Worm (Caenorhabditis elegans): ENCODE measurements around the gene ztf-31.

ztf-31 gene

DNA sequence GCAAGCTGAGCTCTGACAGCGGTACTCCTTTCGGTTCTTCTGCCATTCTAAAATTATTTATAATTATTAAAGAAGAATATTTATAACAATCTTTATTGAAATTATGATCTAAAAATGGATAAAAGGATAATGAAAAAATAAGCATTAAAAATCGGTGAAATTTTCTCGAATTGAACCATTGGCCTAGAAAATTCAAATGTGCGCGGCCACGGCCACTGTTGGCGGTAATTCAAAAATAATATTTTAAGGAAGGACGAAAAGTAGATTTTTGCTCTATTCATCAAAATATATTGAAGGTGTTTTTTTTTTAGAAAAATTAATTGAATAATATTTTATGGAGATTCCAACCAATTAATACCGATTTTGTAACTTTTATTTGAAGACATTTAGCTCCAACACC is 42.3 kb upstream of the ztf-31 start, which contains the start of gene pfd-5 (continued):
- TF ChIP-seq zip-4 (GFP tag; optimal IDR thresholded peaks at IDR 0.05), result no peak
- no peak for TF ChIP-seq nhr-12 (tag; optimal IDR thresholded peaks at IDR 0.05)
- no peak for TF ChIP-seq aha-1 (tag; optimal IDR thresholded peaks at IDR 0.05)
- TF ChIP-seq C34B4.2 (tag; optimal IDR thresholded peaks at IDR 0.05), result no peak
- peak; percentile 96 to 97 for TF ChIP-seq lin-35 (GFP tag; optimal IDR thresholded peaks at IDR 0.05)
- TF ChIP-seq blmp-1 (tag; optimal IDR thresholded peaks at IDR 0.05), result peak; percentile 49
- TF ChIP-seq nhr-11 (tag; optimal IDR thresholded peaks at IDR 0.05), result no peak
- no peak for TF ChIP-seq sup-37 (GFP tag; optimal IDR thresholded peaks at IDR 0.05)
- TF ChIP-seq ama-1 (optimal IDR thresholded peaks at IDR 0.05), result no peak
- no peak for TF ChIP-seq hpl-2 (GFP tag; optimal IDR thresholded peaks at IDR 0.05)

DNA sequence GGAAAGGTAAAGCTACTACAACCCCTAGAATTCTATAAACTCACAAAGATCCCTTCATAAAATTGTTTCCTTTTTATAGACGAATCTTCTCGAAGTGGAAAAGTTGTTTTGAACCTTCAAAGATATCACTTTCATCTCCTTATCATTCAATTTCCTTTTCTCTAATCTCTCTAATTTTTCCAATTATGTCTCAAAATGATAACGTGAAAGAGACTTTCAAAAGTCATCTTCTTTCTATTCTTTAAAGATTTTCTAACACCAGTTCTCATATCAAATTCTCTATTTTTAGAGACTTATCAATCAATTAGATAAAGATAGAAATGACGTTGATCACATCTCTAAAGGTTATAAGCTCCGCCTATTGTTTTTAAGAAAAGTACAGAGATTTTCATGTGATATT is 41.7 kb upstream of the ztf-31 start:
- TF ChIP-seq ceh-82 (tag; optimal IDR thresholded peaks at IDR 0.05) (no peak), lin-14 (GFP tag; optimal IDR thresholded peaks at IDR 0.05) (peak; percentile 22), swsn-7 (tag; optimal IDR thresholded peaks at IDR 0.05) (no peak), C04F5.9 (tag; optimal IDR thresholded peaks at IDR 0.05) (no peak), lsy-2 (tag; optimal IDR thresholded peaks at IDR 0.05) (peak; percentile 3 to 24), elt-3 (tag; optimal IDR thresholded peaks at IDR 0.05) (peak in 3 of 6 experiments; percentile 13 to 92 (median 48)), fkh-10 (GFP tag; optimal IDR thresholded peaks at IDR 0.05) (no peak), nhr-84 (tag; optimal IDR thresholded peaks at IDR 0.05) (no peak), elt-2 (tag; optimal IDR thresholded peaks at IDR 0.05) (no peak), fkh-8 (tag; optimal IDR thresholded peaks at IDR 0.05) (no peak), mep-1 (tag; optimal IDR thresholded peaks at IDR 0.05) (no peak), nhr-11 (tag; optimal IDR thresholded peaks at IDR 0.05) (no peak), sptf-1 (tag; optimal IDR thresholded peaks at IDR 0.05) (no peak), skn-1 (tag; optimal IDR thresholded peaks at IDR 0.05) (no peak), efl-3 (GFP tag; optimal IDR thresholded peaks at IDR 0.05) (no peak), mef-2 (tag; optimal IDR thresholded peaks at IDR 0.05) (no peak), ztf-4 (tag; optimal IDR thresholded peaks at IDR 0.05) (no peak), unc-30 (tag; optimal IDR thresholded peaks at IDR 0.05) (no peak), pqm-1 (tag; optimal IDR thresholded peaks at IDR 0.05) (no peak), sup-37 (GFP tag; optimal IDR thresholded peaks at IDR 0.05) (no peak), aly-2 (tag; optimal IDR thresholded peaks at IDR 0.05) (no peak), vab-15 (tag; optimal IDR thresholded peaks at IDR 0.05) (no peak), pag-3 (tag; optimal IDR thresholded peaks at IDR 0.05; ENCODE audit: borderline replicate concordance, insufficient read depth) (no peak), sox-4 (tag; optimal IDR thresholded peaks at IDR 0.05) (no peak), ama-1 (optimal IDR thresholded peaks at IDR 0.05) (no peak), dpl-1 (GFP tag; optimal IDR thresholded peaks at IDR 0.05) (no peak), efl-1 (optimal IDR thresholded peaks at IDR 0.05) (no peak), efl-1 (GFP tag; optimal IDR thresholded peaks at IDR 0.05 in 1 of 2) (peak in 1 of 2 experiments; percentile 21), mab-9 (GFP tag; IDR thresholded peaks at IDR 0.05) (no peak), nhr-77 (tag; optimal IDR thresholded peaks at IDR 0.05) (no peak), ceh-8 (GFP tag; optimal IDR thresholded peaks at IDR 0.05) (no peak), ets-5 (GFP tag; IDR thresholded peaks at IDR 0.05) (no peak), blmp-1 (tag; optimal IDR thresholded peaks at IDR 0.05) (peak; percentile 53), lir-3 (tag; optimal IDR thresholded peaks at IDR 0.05; ENCODE audit: poor library complexity) (no peak), nhr-28 (tag; optimal IDR thresholded peaks at IDR 0.05) (no peak), unc-86 (tag; optimal IDR thresholded peaks at IDR 0.05) (no peak), nhr-237 (tag; optimal IDR thresholded peaks at IDR 0.05) (no peak), tbx-2 (tag; optimal IDR thresholded peaks at IDR 0.05) (no peak), xbp-1 (tag; optimal IDR thresholded peaks at IDR 0.05) (no peak), nhr-71 (tag; optimal IDR thresholded peaks at IDR 0.05) (peak; percentile 40), tlp-1 (tag; optimal IDR thresholded peaks at IDR 0.05) (no peak), unc-130 (tag; optimal IDR thresholded peaks at IDR 0.05) (no peak), lin-13 (GFP tag; optimal IDR thresholded peaks at IDR 0.05) (no peak), lin-35 (GFP tag; optimal IDR thresholded peaks at IDR 0.05) (peak in 1 of 2 experiments; percentile 6), hlh-4 (tag; optimal IDR thresholded peaks at IDR 0.05) (no peak), ces-1 (GFP tag; optimal IDR thresholded peaks at IDR 0.05) (no peak), nhr-76 (tag; optimal IDR thresholded peaks at IDR 0.05) (no peak)
